Fruit fly (Drosophila melanogaster) whole organism, embryonic: ENCODE results near the gene Cont.

Experiments used
- Awh ChIP-seq: fragments of 200-800 bp; sonication (Bioruptor generic); IDR thresholded peaks from 2 replicates; pipeline ENCODE4, ENCODE4 v1.3.6; 2022; ENCODE audit warnings: missing biosample characterization, missing genetic modification characterization
- CG12391 ChIP-seq: fragments of 200-800 bp; sonication (Bioruptor generic); optimal IDR thresholded peaks from 3 replicates; lab custom pipeline; 2018; ENCODE audit warnings: missing biosample characterization, mild to moderate bottlenecking, missing genetic modification characterization, moderate library complexity
- CG13296 ChIP-seq: fragments of 200-800 bp; sonication (Bioruptor generic); optimal IDR thresholded peaks from 3 replicates; lab custom pipeline; 2018; ENCODE audit warnings: missing biosample characterization, mild to moderate bottlenecking, missing genetic modification characterization
- CG13894 ChIP-seq: fragments of 200-800 bp; sonication (Bioruptor generic); optimal IDR thresholded peaks from 3 replicates; lab custom pipeline; 2018; ENCODE audit warnings: missing biosample characterization, mild to moderate bottlenecking, missing genetic modification characterization, moderate library complexity
- CG14667 ChIP-seq: fragments of 200-800 bp; sonication (Bioruptor generic); IDR thresholded peaks from 2 replicates; pipeline ENCODE4 v1.3.6; 2022; ENCODE audit warnings: missing biosample characterization, missing genetic modification characterization
- CG14860 ChIP-seq: fragments of 200-800 bp; sonication (Bioruptor generic); IDR thresholded peaks from 3 replicates; pipeline ENCODE4 v1.3.6; 2022; ENCODE audit warnings: missing biosample characterization, missing genetic modification characterization; ENCODE audit not compliant: partially characterized antibody
- CG17829 ChIP-seq: fragments of 200-800 bp; optimal IDR thresholded peaks from 2 replicates; lab custom pipeline; 2019; ENCODE audit warnings: missing biosample characterization, mild to moderate bottlenecking, missing genetic modification characterization, moderate library complexity
- CG18476 ChIP-seq: fragments of 200-800 bp; sonication (Bioruptor generic); optimal IDR thresholded peaks from 2 replicates; lab custom pipeline; 2016; ENCODE audit warnings: missing biosample characterization, mild to moderate bottlenecking, missing genetic modification characterization
- CG2129 ChIP-seq: fragments of 200-800 bp; sonication (Bioruptor generic); IDR thresholded peaks from 2 replicates; pipeline ENCODE4 v1.3.6; 2022; ENCODE audit warnings: missing biosample characterization, missing genetic modification characterization; ENCODE audit not compliant: partially characterized antibody
- CG2712 ChIP-seq: fragments of 200-800 bp; optimal IDR thresholded peaks from 3 replicates; lab custom pipeline; 2019; ENCODE audit warnings: missing biosample characterization, mild to moderate bottlenecking, missing genetic modification characterization, moderate library complexity
- CG32767 ChIP-seq: fragments of 200-800 bp; sonication (Bioruptor generic); IDR thresholded peaks from 2 replicates; pipeline ENCODE4 v1.3.6; 2022; ENCODE audit warnings: missing biosample characterization, missing genetic modification characterization
- CG3847 ChIP-seq: fragments of 200-800 bp; sonication (Bioruptor generic); IDR thresholded peaks from 2 replicates; pipeline ENCODE4 v1.3.6; 2022; ENCODE audit warnings: missing biosample characterization, missing genetic modification characterization
- CG4282 ChIP-seq: fragments of 200-800 bp; sonication (Bioruptor generic); optimal IDR thresholded peaks from 2 replicates; lab custom pipeline; 2016; ENCODE audit warnings: missing biosample characterization, missing genetic modification characterization
- CG43689 ChIP-seq: fragments of 200-800 bp; sonication (Bioruptor generic); IDR thresholded peaks from 2 replicates; pipeline ENCODE4 v1.3.6; 2022; ENCODE audit warnings: missing biosample characterization, missing genetic modification characterization
- CG5953 ChIP-seq: fragments of 200-800 bp; sonication (Bioruptor generic); IDR thresholded peaks from 2 replicates; pipeline ENCODE4 v1.3.6; 2022; ENCODE audit warnings: missing biosample characterization, missing genetic modification characterization
- CG7372 ChIP-seq: fragments of 200-800 bp; sonication (Bioruptor generic); IDR thresholded peaks from 2 replicates; pipeline ENCODE4 v1.3.6; 2022; ENCODE audit warnings: missing biosample characterization, missing genetic modification characterization
- CG8281 ChIP-seq: fragments of 200-800 bp; sonication (Bioruptor generic); optimal IDR thresholded peaks from 2 replicates; lab custom pipeline; 2018; ENCODE audit warnings: missing biosample characterization, mild to moderate bottlenecking, missing genetic modification characterization, moderate library complexity
- CG8765 ChIP-seq: fragments of 200-800 bp; sonication (Bioruptor generic); IDR thresholded peaks from 2 replicates; pipeline ENCODE4 v1.3.6; 2022; ENCODE audit warnings: missing biosample characterization, missing genetic modification characterization
- CG9215 ChIP-seq: fragments of 200-800 bp; sonication (Bioruptor generic); IDR thresholded peaks from 2 replicates; pipeline ENCODE4 v1.3.6; 2022; ENCODE audit warnings: missing biosample characterization, missing genetic modification characterization
- Chrac-16 ChIP-seq: fragments of 200-800 bp; sonication (Bioruptor generic); optimal IDR thresholded peaks from 3 replicates; lab custom pipeline; 2016; ENCODE audit warnings: missing biosample characterization, missing genetic modification characterization
- Dad ChIP-seq: fragments of 200-800 bp; sonication (Bioruptor generic); optimal IDR thresholded peaks from 3 replicates; lab custom pipeline; 2016; ENCODE audit warnings: missing biosample characterization, missing genetic modification characterization
- Dbx ChIP-seq: fragments of 200-800 bp; sonication (Bioruptor generic); IDR thresholded peaks from 3 replicates; pipeline ENCODE4 v1.3.6; 2022; ENCODE audit warnings: missing biosample characterization, missing genetic modification characterization
- Dek ChIP-seq: fragments of 200-800 bp; sonication (Bioruptor generic); optimal IDR thresholded peaks from 3 replicates; lab custom pipeline; 2019; ENCODE audit warnings: missing biosample characterization, mild to moderate bottlenecking, missing genetic modification characterization, moderate library complexity
- Fer1 ChIP-seq: fragments of 200-800 bp; sonication (Bioruptor generic); optimal IDR thresholded peaks from 2 replicates; lab custom pipeline; 2017; ENCODE audit warnings: missing biosample characterization, mild to moderate bottlenecking, missing genetic modification characterization
- HHEX ChIP-seq: fragments of 200-800 bp; sonication (Bioruptor generic); optimal IDR thresholded peaks from 3 replicates; lab custom pipeline; 2017; ENCODE audit warnings: missing biosample characterization, mild to moderate bottlenecking, missing genetic modification characterization, missing genetic modification reagents
- Hsf ChIP-seq: fragments of 200-800 bp; sonication (Bioruptor generic); optimal IDR thresholded peaks from 3 replicates; lab custom pipeline; 2016; ENCODE audit warnings: missing biosample characterization, missing genetic modification characterization
- Jarid2 ChIP-seq: fragments of 200-800 bp; sonication (Bioruptor generic); optimal IDR thresholded peaks from 3 replicates; lab custom pipeline; 2017; ENCODE audit warnings: mild to moderate bottlenecking, missing biosample characterization, missing genetic modification reagents, missing genetic modification characterization
- Med ChIP-seq: fragments of 200-800 bp; sonication (Bioruptor generic); peaks from one replicate; lab custom pipeline; 2016; ENCODE audit warnings: missing biosample characterization, missing genetic modification characterization, mild to moderate bottlenecking, inconsistent platforms, moderate library complexity
- NC2β ChIP-seq: fragments of 200-800 bp; sonication (Bioruptor generic); optimal IDR thresholded peaks from 2 replicates; lab custom pipeline; 2016; ENCODE audit warnings: missing biosample characterization, missing genetic modification characterization
- Opbp ChIP-seq: fragments of 200-800 bp; sonication (Bioruptor generic); IDR thresholded peaks from 3 replicates; pipeline ENCODE4 v1.3.6; 2022; ENCODE audit warnings: missing biosample characterization, missing genetic modification characterization; ENCODE audit not compliant: partially characterized antibody
- Optix ChIP-seq: fragments of 200-800 bp; sonication (Bioruptor generic); IDR thresholded peaks from 3 replicates; pipeline ENCODE4 v1.3.6; 2022; ENCODE audit warnings: missing biosample characterization, missing genetic modification characterization
- Xrp1 ChIP-seq: fragments of 200-800 bp; sonication (Bioruptor generic); IDR thresholded peaks from 2 replicates; pipeline ENCODE4 v1.3.6; 2022; ENCODE audit warnings: missing biosample characterization, missing genetic modification characterization
- ap ChIP-seq: fragments of 200-800 bp; sonication (Bioruptor generic); IDR thresholded peaks from 2 replicates; pipeline ENCODE4 v1.3.6; 2022; ENCODE audit warnings: missing biosample characterization, missing genetic modification characterization
- bowl ChIP-seq: fragments of 200-800 bp; sonication (Bioruptor generic); IDR thresholded peaks from 2 replicates; pipeline ENCODE4 v1.3.6; 2022; ENCODE audit warnings: missing biosample characterization, missing genetic modification characterization
- cad ChIP-seq: fragments of >200 bp; optimal IDR thresholded peaks from 2 replicates; lab custom pipeline; 2017; ENCODE audit warnings: missing biosample characterization, missing genetic modification characterization
- ci ChIP-seq: fragments of 200-800 bp; sonication (Bioruptor generic); IDR thresholded peaks from 3 replicates; pipeline ENCODE4 v1.3.6; 2022; ENCODE audit warnings: missing biosample characterization, missing genetic modification characterization
- knrl ChIP-seq: fragments of 200-800 bp; sonication (Bioruptor generic); IDR thresholded peaks from 3 replicates; pipeline ENCODE4 v1.3.6; 2022; ENCODE audit warnings: missing biosample characterization, missing genetic modification characterization; ENCODE audit not compliant: partially characterized antibody
- lilli ChIP-seq: fragments of 200-800 bp; sonication (Bioruptor generic); optimal IDR thresholded peaks from 3 replicates; lab custom pipeline; 2016; ENCODE audit warnings: missing biosample characterization, missing genetic modification characterization
- mld ChIP-seq: fragments of 200-800 bp; sonication (Bioruptor generic); IDR thresholded peaks from 3 replicates; pipeline ENCODE4 v1.3.6; 2022; ENCODE audit warnings: missing biosample characterization, missing genetic modification characterization; ENCODE audit not compliant: partially characterized antibody
- phol ChIP-seq: fragments of 200-800 bp; sonication (Bioruptor generic); optimal IDR thresholded peaks from 3 replicates; lab custom pipeline; 2018; ENCODE audit warnings: missing biosample characterization, mild to moderate bottlenecking, missing genetic modification characterization, moderate library complexity
- run ChIP-seq: fragments of 200-800 bp; sonication (Bioruptor generic); optimal IDR thresholded peaks from 3 replicates; lab custom pipeline; 2018; ENCODE audit warnings: missing biosample characterization, mild to moderate bottlenecking, missing genetic modification characterization
- slbo ChIP-seq: fragments of 200-800 bp; sonication (Bioruptor generic); IDR thresholded peaks from 2 replicates; pipeline ENCODE4 v1.3.6; 2022; ENCODE audit warnings: missing biosample characterization, missing genetic modification characterization
- sna ChIP-seq: fragments of 200-800 bp; sonication (Bioruptor generic); IDR thresholded peaks from 2 replicates; pipeline ENCODE4 v1.3.6; 2022; ENCODE audit warnings: missing biosample characterization, missing genetic modification characterization; ENCODE audit not compliant: partially characterized antibody
- tna ChIP-seq: fragments of 200-800 bp; sonication (Bioruptor generic); IDR thresholded peaks from 2 replicates; pipeline ENCODE4 v1.3.6; 2022; ENCODE audit warnings: missing biosample characterization, missing genetic modification characterization; ENCODE audit not compliant: partially characterized antibody
- tx ChIP-seq: fragments of 200-800 bp; sonication (Bioruptor generic); optimal IDR thresholded peaks from 2 replicates; lab custom pipeline; 2016; ENCODE audit warnings: missing biosample characterization, missing genetic modification characterization
- vnd ChIP-seq: fragments of 200-800 bp; sonication (Bioruptor generic); IDR thresholded peaks from 3 replicates; pipeline ENCODE4 v1.3.6; 2022; ENCODE audit warnings: missing biosample characterization, missing genetic modification characterization; ENCODE audit not compliant: partially characterized antibody
- wdn ChIP-seq: fragments of 200-800 bp; sonication (Bioruptor generic); IDR thresholded peaks from 2 replicates; pipeline ENCODE4 v1.3.6; 2022; ENCODE audit warnings: missing biosample characterization, missing genetic modification characterization
- zfh1 ChIP-seq: fragments of 200-800 bp; sonication (Bioruptor generic); IDR thresholded peaks from 3 replicates; pipeline ENCODE4 v1.3.6; 2022; ENCODE audit warnings: missing biosample characterization, missing genetic modification characterization
- zfh2 ChIP-seq: fragments of 200-800 bp; sonication (Bioruptor generic); optimal IDR thresholded peaks from 2 replicates; lab custom pipeline; 2016; ENCODE audit warnings: missing biosample characterization, missing genetic modification characterization

The Cont gene

DNA sequence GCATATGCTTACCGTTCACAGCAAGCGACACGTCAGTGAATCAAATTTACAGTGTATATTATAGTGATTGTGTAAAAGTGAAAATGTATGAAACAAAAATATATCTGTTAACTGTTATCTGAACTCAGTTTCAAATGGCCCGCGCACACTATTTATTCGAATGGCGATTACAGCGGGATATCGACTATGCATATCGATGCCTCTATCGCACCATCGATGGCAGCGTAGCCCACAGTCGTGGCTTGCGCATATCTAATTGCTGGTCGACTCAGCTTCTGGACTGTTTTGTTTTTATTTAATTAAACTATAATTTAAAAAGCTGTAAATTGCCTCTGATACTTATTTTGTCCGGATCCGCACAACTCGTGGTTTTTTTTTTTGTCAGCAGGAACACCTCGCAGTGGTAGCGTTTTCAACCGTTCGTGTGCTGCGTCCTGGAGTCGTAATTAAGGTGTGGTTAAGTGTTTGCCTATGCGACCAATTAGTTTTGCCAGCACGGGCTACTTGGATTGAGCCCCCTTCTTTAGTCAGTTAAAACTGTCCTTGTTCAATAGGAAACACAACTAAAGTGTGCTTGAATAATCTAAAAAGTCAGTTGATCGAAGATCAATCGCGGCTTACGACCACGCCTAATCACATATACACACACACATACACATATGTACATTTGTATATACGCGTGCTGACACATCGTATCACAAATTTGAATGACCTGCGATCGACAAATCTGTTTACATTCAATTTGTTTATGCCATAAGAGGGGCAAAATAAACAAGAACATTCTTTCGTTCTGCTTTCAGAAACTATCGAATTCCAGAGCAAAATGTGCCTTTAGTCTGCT is at the start of gene Cont (continued):
- no peak for TF ChIP-seq Chrac-16 (GFP tag; lab: Kevin White, UChicago)
- TF ChIP-seq tx (GFP tag; lab: Kevin White, UChicago) = no peak
- TF ChIP-seq Dad (GFP tag; lab: Kevin White, UChicago) = no peak
- TF ChIP-seq CG4282 (GFP tag; lab: Kevin White, UChicago) = no peak
- TF ChIP-seq Xrp1 (GFP tag; lab: Robert Waterston, UW) = 0 out of 2 replicates have a peak, but pooled peaks have one; percentile 21
- no peak for TF ChIP-seq zfh2 (GFP tag; lab: Kevin White, UChicago)
- peak; percentile 60; the same call in 1 of the 3 replicates for TF ChIP-seq Dbx (GFP tag; lab: Robert Waterston, UW)
- no peak for TF ChIP-seq run
- peak; percentile 91 for TF ChIP-seq knrl
- TF ChIP-seq CG14860 = peak; percentile 93
- no peak for TF ChIP-seq CG3847 (GFP tag; lab: Robert Waterston, UW)
- peak; percentile 79 for TF ChIP-seq Med
- no peak for TF ChIP-seq CG14667 (GFP tag; lab: Robert Waterston, UW)
- TF ChIP-seq CG13894 = peak; percentile 14
- TF ChIP-seq lilli (GFP tag; lab: Kevin White, UChicago) = peak; percentile 49
- TF ChIP-seq CG12391 (tag; lab: Kevin White, UChicago) = peak; percentile 20
- peak; percentile 9 for TF ChIP-seq CG18476 (GFP tag; lab: Kevin White, UChicago)
- no peak for TF ChIP-seq CG32767
- no peak for TF ChIP-seq CG8281
- no peak for TF ChIP-seq CG8765 (GFP tag; lab: Robert Waterston, UW)
- peak; percentile 68 for TF ChIP-seq phol (tag; lab: Kevin White, UChicago)
- TF ChIP-seq bowl (GFP tag; lab: Robert Waterston, UW) = no peak
- TF ChIP-seq ap (GFP tag; lab: Robert Waterston, UW) = no peak
- TF ChIP-seq tna (GFP tag; lab: Robert Waterston, UW) = peak; percentile 94
- TF ChIP-seq HHEX (GFP tag; lab: Kevin White, UChicago) = no peak
- TF ChIP-seq vnd (GFP tag; lab: Robert Waterston, UW) = peak; percentile 86
- TF ChIP-seq Fer1 = peak; percentile 1
- 0 out of 3 replicates have a peak, but pooled peaks have one; percentile 53 for TF ChIP-seq ci (GFP tag; lab: Robert Waterston, UW)
- TF ChIP-seq CG2712 (tag; lab: Kevin White, UChicago) = peak; percentile 31
- no peak for TF ChIP-seq CG5953 (GFP tag; lab: Robert Waterston, UW)
- peak; percentile 24 for TF ChIP-seq CG17829
- TF ChIP-seq Jarid2 (GFP tag; lab: Kevin White, UChicago) = no peak
- TF ChIP-seq CG2129 (GFP tag; lab: Robert Waterston, UW) = peak; percentile 62
- peak; percentile 82 for TF ChIP-seq mld (GFP tag; lab: Robert Waterston, UW)
- no peak for TF ChIP-seq Optix (GFP tag; lab: Robert Waterston, UW)
- TF ChIP-seq wdn (GFP tag; lab: Robert Waterston, UW) = no peak
- TF ChIP-seq slbo (GFP tag; lab: Robert Waterston, UW) = no peak
- TF ChIP-seq CG43689 = no peak
- no peak for TF ChIP-seq CG13296 (GFP tag; lab: Kevin White, UChicago)
- TF ChIP-seq sna (GFP tag; lab: Robert Waterston, UW) = peak; percentile 86
- TF ChIP-seq CG7372 (GFP tag; lab: Robert Waterston, UW) = no peak
- no peak for TF ChIP-seq Awh (GFP tag; lab: Robert Waterston, UW)
- TF ChIP-seq Opbp (GFP tag; lab: Robert Waterston, UW) = peak; percentile 97
- TF ChIP-seq Hsf (GFP tag; lab: Kevin White, UChicago) = no peak
- TF ChIP-seq NC2β = peak; percentile 21
- no peak for TF ChIP-seq CG9215 (GFP tag; lab: Robert Waterston, UW)
- TF ChIP-seq zfh1 = no peak
- TF ChIP-seq cad (GFP tag; lab: Kevin White, UChicago) = no peak
- TF ChIP-seq Dek = no peak
